Fruit fly (Drosophila melanogaster): Measurements from ENCODE around the gene CG15822.

CG15822 gene

dm6 chr3L:2164031-2164537, 421 bp upstream of the CG15822 start (continued):
- TF ChIP-seq CG9727 (GFP tag; optimal IDR thresholded peaks at IDR 0.05): no peak
- no peak for TF ChIP-seq hb (GFP tag; IDR thresholded peaks at IDR 0.05; ENCODE audit: partially characterized antibody)
- TF ChIP-seq HLH3B (GFP tag; IDR thresholded peaks at IDR 0.05): peak; percentile 51; the same call in 1 of the 2 replicates
- TF ChIP-seq sug (tag; optimal IDR thresholded peaks at IDR 0.05): no peak
- no peak for TF ChIP-seq pros (GFP tag; optimal IDR thresholded peaks at IDR 0.05)
- no peak for TF ChIP-seq sc (optimal IDR thresholded peaks at IDR 0.05)
- no peak for TF ChIP-seq sc (GFP tag; optimal IDR thresholded peaks at IDR 0.05)
- no peak for TF ChIP-seq Ssrp (tag; optimal IDR thresholded peaks at IDR 0.05)
- peak; percentile 61 for TF ChIP-seq D19A (tag; optimal IDR thresholded peaks at IDR 0.05)
- peak; percentile 64 for TF ChIP-seq sisA (GFP tag; IDR thresholded peaks at IDR 0.05)
- TF ChIP-seq Aef1 (GFP tag; IDR thresholded peaks at IDR 0.05): peak; percentile 13; the same call in 1 of the 3 replicates
- no peak for TF ChIP-seq CG10209 (GFP tag; optimal IDR thresholded peaks at IDR 0.05)
- no peak for TF ChIP-seq CG32532 (GFP tag; IDR thresholded peaks at IDR 0.05)
- no peak for TF ChIP-seq CG12744 (GFP tag; optimal IDR thresholded peaks at IDR 0.05)
- TF ChIP-seq luna (GFP tag; optimal IDR thresholded peaks at IDR 0.05): no peak
- TF ChIP-seq CG14965 (GFP tag; optimal IDR thresholded peaks at IDR 0.05; ENCODE audit: borderline replicate concordance): no peak
- TF ChIP-seq CG12299 (tag; optimal IDR thresholded peaks at IDR 0.05): no peak
- TF ChIP-seq pnt (GFP tag; optimal IDR thresholded peaks at IDR 0.05): peak; percentile 30
- no peak for TF ChIP-seq fd102C (GFP tag; optimal IDR thresholded peaks at IDR 0.05)
- peak; percentile 68 for TF ChIP-seq tgo (GFP tag; IDR thresholded peaks at IDR 0.05)
- no peak for TF ChIP-seq Dfd (GFP tag; optimal IDR thresholded peaks at IDR 0.05)
- no peak for TF ChIP-seq zfh2 (GFP tag; optimal IDR thresholded peaks at IDR 0.05)
- no peak for TF ChIP-seq CG4360 (GFP tag; IDR thresholded peaks at IDR 0.05)
- TF ChIP-seq sd (tag; optimal IDR thresholded peaks at IDR 0.05): no peak
- no peak for TF ChIP-seq Atf-2 (GFP tag; optimal IDR thresholded peaks at IDR 0.05)
- TF ChIP-seq chn (GFP tag; optimal IDR thresholded peaks at IDR 0.05): no peak
- no peak for TF ChIP-seq CG4282 (GFP tag; optimal IDR thresholded peaks at IDR 0.05)
- TF ChIP-seq CG6791 (GFP tag; IDR thresholded peaks at IDR 0.05; ENCODE audit: partially characterized antibody): no peak
- no peak for TF ChIP-seq CG7357 (GFP tag; IDR thresholded peaks at IDR 0.05)
- TF ChIP-seq phol (tag; optimal IDR thresholded peaks at IDR 0.05): peak; percentile 70
- TF ChIP-seq tna (GFP tag; IDR thresholded peaks at IDR 0.05; ENCODE audit: partially characterized antibody): no peak
- TF ChIP-seq CG6854 (GFP tag; optimal IDR thresholded peaks at IDR 0.05): no peak
- no peak for TF ChIP-seq CG1233 (GFP tag; optimal IDR thresholded peaks at IDR 0.05)
- TF ChIP-seq so (GFP tag; IDR thresholded peaks at IDR 0.05): no peak
- TF ChIP-seq CG10147 (GFP tag; optimal IDR thresholded peaks at IDR 0.05): no peak
- TF ChIP-seq CG1832 (GFP tag; optimal IDR thresholded peaks at IDR 0.05): no peak
- TF ChIP-seq CG8924 (tag; optimal IDR thresholded peaks at IDR 0.05): no peak
- no peak for TF ChIP-seq wdn (GFP tag; IDR thresholded peaks at IDR 0.05)
- TF ChIP-seq CG33557 (GFP tag; optimal IDR thresholded peaks at IDR 0.05): no peak
- no peak for TF ChIP-seq CG4707 (GFP tag; optimal IDR thresholded peaks at IDR 0.05)
- no peak for TF ChIP-seq CG17612 (GFP tag; IDR thresholded peaks at IDR 0.05)
- no peak for TF ChIP-seq gcm2 (GFP tag; optimal IDR thresholded peaks at IDR 0.05)
- TF ChIP-seq hth (optimal IDR thresholded peaks at IDR 0.05): no peak
- TF ChIP-seq fd3F (GFP tag; optimal IDR thresholded peaks at IDR 0.05): no peak
- TF ChIP-seq chif (GFP tag; optimal IDR thresholded peaks at IDR 0.05): peak in 1 of 2 experiments; percentile 14
- TF ChIP-seq Awh (GFP tag; IDR thresholded peaks at IDR 0.05): peak; percentile 45; the same call in 1 of the 2 replicates
- no peak for TF ChIP-seq Mes4 (GFP tag; optimal IDR thresholded peaks at IDR 0.05)
- no peak for TF ChIP-seq CG4854 (GFP tag; optimal IDR thresholded peaks at IDR 0.05)
- TF ChIP-seq CG10267 (tag; optimal IDR thresholded peaks at IDR 0.05): no peak
- no peak for TF ChIP-seq pfk (GFP tag; optimal IDR thresholded peaks at IDR 0.05)
- TF ChIP-seq CG17328 (GFP tag; IDR thresholded peaks at IDR 0.05): peak; percentile 56
- TF ChIP-seq Chrac-16 (GFP tag; optimal IDR thresholded peaks at IDR 0.05): no peak

Data from whole organism, embryonic.